Worm (Caenorhabditis elegans): ENCODE results near the gene str-236.

str-236 gene

DNA sequence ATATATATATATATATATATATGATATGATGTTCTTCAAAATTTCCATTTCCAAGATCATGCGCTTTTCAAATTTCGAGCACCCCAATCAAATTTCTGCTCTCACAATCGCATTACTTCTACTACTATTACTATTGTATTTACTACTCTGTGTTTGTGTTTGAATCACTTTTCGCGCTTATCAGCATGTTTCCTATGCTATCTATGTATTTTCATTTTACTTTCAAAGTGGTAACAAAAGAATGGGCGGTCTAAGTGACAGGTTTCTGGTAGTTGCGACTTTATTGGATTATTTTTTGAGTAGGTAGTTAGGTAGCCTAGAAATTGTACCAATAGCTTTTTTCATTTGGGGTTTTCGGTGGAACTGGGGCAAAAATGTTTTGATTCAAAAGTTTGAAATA lies 30.2 kb upstream of the str-236 start:
- TF ChIP-seq ref-1 (GFP tag; conservative IDR thresholded peaks at IDR 0.05), result no peak
- TF ChIP-seq tab-1 (GFP tag; IDR thresholded peaks at IDR 0.05), result no peak
- no peak for TF ChIP-seq ztf-23 (GFP tag; IDR thresholded peaks at IDR 0.05)
- no peak for TF ChIP-seq cog-1 (tag; optimal IDR thresholded peaks at IDR 0.05)
- no peak for TF ChIP-seq klf-2 (GFP tag; conservative IDR thresholded peaks at IDR 0.05)
- TF ChIP-seq med-1 (GFP tag; optimal IDR thresholded peaks at IDR 0.05; ENCODE audit: insufficient read depth), result no peak
- TF ChIP-seq flt-1 (GFP tag; IDR thresholded peaks at IDR 0.05), result no peak

DNA sequence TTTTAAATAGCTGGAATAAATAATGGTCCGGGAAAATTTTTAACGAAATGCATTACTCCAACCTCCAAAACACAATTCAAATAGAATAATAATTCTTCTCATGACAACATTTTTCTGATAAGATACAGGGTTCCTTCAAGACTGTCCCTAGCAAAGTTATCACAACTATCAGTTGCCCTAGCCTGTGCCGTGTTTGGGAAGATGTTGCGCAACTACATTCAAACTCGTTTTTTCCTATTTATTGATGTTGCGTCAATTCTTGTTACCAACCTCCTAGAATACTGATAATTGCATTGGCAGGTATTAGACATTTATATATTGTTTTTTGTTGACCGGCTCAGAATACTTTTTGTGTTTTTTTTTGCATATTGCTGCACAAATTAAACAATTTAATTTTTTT lies 27.2 kb upstream of the str-236 start:
- TF ChIP-seq tab-1 (GFP tag; IDR thresholded peaks at IDR 0.05) (no peak), T22C8.4 (GFP tag; IDR thresholded peaks at IDR 0.05) (no peak), med-1 (GFP tag; optimal IDR thresholded peaks at IDR 0.05; ENCODE audit: insufficient read depth) (no peak), klf-2 (GFP tag; conservative IDR thresholded peaks at IDR 0.05) (no peak), cog-1 (tag; optimal IDR thresholded peaks at IDR 0.05) (no peak), ztf-29 (GFP tag; IDR thresholded peaks at IDR 0.05) (no peak), flt-1 (GFP tag; IDR thresholded peaks at IDR 0.05) (no peak), ref-1 (GFP tag; conservative IDR thresholded peaks at IDR 0.05) (no peak), ztf-23 (GFP tag; IDR thresholded peaks at IDR 0.05) (no peak)

DNA sequence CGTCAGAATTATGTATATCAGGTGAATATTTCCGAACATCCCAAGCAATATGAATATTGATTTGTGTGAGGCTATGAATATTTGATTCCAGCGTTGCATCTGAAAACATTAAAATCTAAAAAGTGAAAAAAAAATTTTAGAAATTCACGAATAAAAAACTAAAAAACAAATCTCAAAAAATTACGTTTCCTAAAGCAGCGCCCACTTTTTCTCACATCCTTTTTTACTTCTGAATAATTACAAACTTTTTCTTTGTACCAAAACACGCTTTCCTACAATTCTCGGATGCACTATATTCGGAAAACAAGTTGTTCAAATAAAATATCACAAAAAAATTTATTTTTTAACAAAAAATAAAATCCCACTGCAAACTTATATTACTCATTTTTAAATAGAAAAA lies 25.1 kb upstream of the str-236 start, which contains the start of gene srsx-8:
Gene srsx-8 (minus strand): TSS at position 101 of the 400 bp plus-strand sequence.
- TF ChIP-seq med-1 (GFP tag; optimal IDR thresholded peaks at IDR 0.05; ENCODE audit: insufficient read depth) (no peak), cog-1 (tag; optimal IDR thresholded peaks at IDR 0.05) (no peak), klf-2 (GFP tag; conservative IDR thresholded peaks at IDR 0.05) (no peak), T22C8.4 (GFP tag; IDR thresholded peaks at IDR 0.05) (no peak), ref-1 (GFP tag; conservative IDR thresholded peaks at IDR 0.05) (no peak), tab-1 (GFP tag; IDR thresholded peaks at IDR 0.05) (no peak), ztf-29 (GFP tag; IDR thresholded peaks at IDR 0.05) (no peak), ztf-23 (GFP tag; IDR thresholded peaks at IDR 0.05) (no peak), flt-1 (GFP tag; IDR thresholded peaks at IDR 0.05) (no peak)

DNA sequence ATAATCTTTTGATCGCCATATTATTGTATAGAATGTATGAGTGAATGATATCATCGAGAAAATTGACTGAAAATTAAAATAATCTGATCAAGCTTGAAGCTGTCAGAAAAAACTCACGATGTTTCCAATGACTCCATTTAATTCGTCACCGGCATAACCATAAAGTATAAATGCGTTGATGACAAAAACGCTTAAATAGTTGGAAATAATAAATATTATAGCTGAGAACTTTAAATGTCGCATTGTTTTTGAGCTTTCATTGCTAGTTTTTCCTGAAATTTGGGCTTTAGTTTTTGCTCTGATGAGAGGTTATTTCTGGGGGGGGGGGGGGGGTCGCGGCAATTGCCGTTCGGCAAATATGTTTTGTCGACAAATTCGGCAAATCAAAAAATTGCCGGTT lies 23.3 kb upstream of the str-236 start:
- no peak for TF ChIP-seq klf-2 (GFP tag; conservative IDR thresholded peaks at IDR 0.05)
- TF ChIP-seq flt-1 (GFP tag; IDR thresholded peaks at IDR 0.05), result no peak
- no peak for TF ChIP-seq cog-1 (tag; optimal IDR thresholded peaks at IDR 0.05)
- no peak for TF ChIP-seq ztf-23 (GFP tag; IDR thresholded peaks at IDR 0.05)
- no peak for TF ChIP-seq tab-1 (GFP tag; IDR thresholded peaks at IDR 0.05)
- no peak for TF ChIP-seq med-1 (GFP tag; optimal IDR thresholded peaks at IDR 0.05; ENCODE audit: insufficient read depth)

- TF ChIP-seq T22C8.4 (GFP tag; IDR thresholded peaks at IDR 0.05) (no peak), ztf-29 (GFP tag; IDR thresholded peaks at IDR 0.05) (no peak), ref-1 (GFP tag; conservative IDR thresholded peaks at IDR 0.05) (no peak), flt-1 (GFP tag; IDR thresholded peaks at IDR 0.05) (no peak), tab-1 (GFP tag; IDR thresholded peaks at IDR 0.05) (no peak), med-1 (GFP tag; optimal IDR thresholded peaks at IDR 0.05; ENCODE audit: insufficient read depth) (no peak), cog-1 (tag; optimal IDR thresholded peaks at IDR 0.05) (no peak), ztf-23 (GFP tag; IDR thresholded peaks at IDR 0.05) (no peak), klf-2 (GFP tag; conservative IDR thresholded peaks at IDR 0.05) (no peak)
Observed at ce11 chrV:1550697-1551096, 22.8 kb upstream of the str-236 start.

- TF ChIP-seq tab-1 (GFP tag; IDR thresholded peaks at IDR 0.05) (no peak), flt-1 (GFP tag; IDR thresholded peaks at IDR 0.05) (no peak), ztf-23 (GFP tag; IDR thresholded peaks at IDR 0.05) (no peak), cog-1 (tag; optimal IDR thresholded peaks at IDR 0.05) (no peak), ref-1 (GFP tag; conservative IDR thresholded peaks at IDR 0.05) (no peak), klf-2 (GFP tag; conservative IDR thresholded peaks at IDR 0.05) (no peak), med-1 (GFP tag; optimal IDR thresholded peaks at IDR 0.05; ENCODE audit: insufficient read depth) (no peak), T22C8.4 (GFP tag; IDR thresholded peaks at IDR 0.05) (no peak), ztf-29 (GFP tag; IDR thresholded peaks at IDR 0.05) (no peak)
Observed at ce11 chrV:1547843-1548242, 20.0 kb upstream of the str-236 start, which contains the start of gene F52F10.2. Gene F52F10.2 (plus strand): TSS chrV:1548143.

- TF ChIP-seq T22C8.4 (GFP tag; IDR thresholded peaks at IDR 0.05), result no peak
- TF ChIP-seq klf-2 (GFP tag; conservative IDR thresholded peaks at IDR 0.05), result no peak
- no peak for TF ChIP-seq ztf-29 (GFP tag; IDR thresholded peaks at IDR 0.05)
- TF ChIP-seq flt-1 (GFP tag; IDR thresholded peaks at IDR 0.05), result no peak
- no peak for TF ChIP-seq ref-1 (GFP tag; conservative IDR thresholded peaks at IDR 0.05)
- no peak for TF ChIP-seq cog-1 (tag; optimal IDR thresholded peaks at IDR 0.05)
- no peak for TF ChIP-seq ztf-23 (GFP tag; IDR thresholded peaks at IDR 0.05)
- no peak for TF ChIP-seq med-1 (GFP tag; optimal IDR thresholded peaks at IDR 0.05; ENCODE audit: insufficient read depth)
- no peak for TF ChIP-seq tab-1 (GFP tag; IDR thresholded peaks at IDR 0.05)
Observed at ce11 chrV:1545694-1546093, 17.8 kb upstream of the str-236 start, which contains the start of gene oac-32. Gene oac-32 (minus strand): TSS chrV:1545783.

DNA sequence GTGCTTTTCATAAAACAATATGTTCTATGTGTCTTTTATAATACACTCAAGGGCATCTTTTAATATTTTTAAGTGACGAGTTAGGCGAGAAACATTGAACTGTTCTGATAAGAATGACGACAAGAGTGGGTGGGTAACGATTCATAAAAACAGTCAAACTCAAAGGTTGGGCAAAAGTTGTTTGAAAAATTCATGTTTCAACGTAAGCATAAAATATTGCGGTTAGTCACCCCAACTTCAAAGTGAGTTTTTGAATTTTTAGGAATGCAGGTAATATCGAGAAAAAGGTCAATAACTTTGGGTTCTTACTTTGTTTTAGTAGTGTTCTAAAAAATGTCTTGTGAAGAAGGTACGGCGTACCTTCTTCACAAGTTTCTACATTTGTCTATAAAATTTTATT lies 13.9 kb upstream of the str-236 start, which contains the start of gene oac-31:
Gene oac-31 (minus strand): TSS at position 101 of the 400 bp plus-strand sequence.
- no peak for TF ChIP-seq T22C8.4 (GFP tag; IDR thresholded peaks at IDR 0.05)
- TF ChIP-seq ztf-23 (GFP tag; IDR thresholded peaks at IDR 0.05), result no peak
- TF ChIP-seq ztf-29 (GFP tag; IDR thresholded peaks at IDR 0.05), result no peak
- TF ChIP-seq ref-1 (GFP tag; conservative IDR thresholded peaks at IDR 0.05), result no peak
- TF ChIP-seq klf-2 (GFP tag; conservative IDR thresholded peaks at IDR 0.05), result no peak
- no peak for TF ChIP-seq tab-1 (GFP tag; IDR thresholded peaks at IDR 0.05)
- no peak for TF ChIP-seq med-1 (GFP tag; optimal IDR thresholded peaks at IDR 0.05; ENCODE audit: insufficient read depth)
- TF ChIP-seq flt-1 (GFP tag; IDR thresholded peaks at IDR 0.05), result no peak
- no peak for TF ChIP-seq cog-1 (tag; optimal IDR thresholded peaks at IDR 0.05)

ce11 chrV:1540249-1540648 lies 12.4 kb upstream of the str-236 start:
- TF ChIP-seq klf-2 (GFP tag; conservative IDR thresholded peaks at IDR 0.05), result no peak
- TF ChIP-seq flt-1 (GFP tag; IDR thresholded peaks at IDR 0.05), result no peak
- TF ChIP-seq T22C8.4 (GFP tag; IDR thresholded peaks at IDR 0.05), result no peak
- no peak for TF ChIP-seq cog-1 (tag; optimal IDR thresholded peaks at IDR 0.05)
- no peak for TF ChIP-seq ztf-29 (GFP tag; IDR thresholded peaks at IDR 0.05)
- no peak for TF ChIP-seq tab-1 (GFP tag; IDR thresholded peaks at IDR 0.05)
- TF ChIP-seq ztf-23 (GFP tag; IDR thresholded peaks at IDR 0.05), result no peak
- TF ChIP-seq ref-1 (GFP tag; conservative IDR thresholded peaks at IDR 0.05), result no peak
- TF ChIP-seq med-1 (GFP tag; optimal IDR thresholded peaks at IDR 0.05; ENCODE audit: insufficient read depth), result no peak

DNA sequence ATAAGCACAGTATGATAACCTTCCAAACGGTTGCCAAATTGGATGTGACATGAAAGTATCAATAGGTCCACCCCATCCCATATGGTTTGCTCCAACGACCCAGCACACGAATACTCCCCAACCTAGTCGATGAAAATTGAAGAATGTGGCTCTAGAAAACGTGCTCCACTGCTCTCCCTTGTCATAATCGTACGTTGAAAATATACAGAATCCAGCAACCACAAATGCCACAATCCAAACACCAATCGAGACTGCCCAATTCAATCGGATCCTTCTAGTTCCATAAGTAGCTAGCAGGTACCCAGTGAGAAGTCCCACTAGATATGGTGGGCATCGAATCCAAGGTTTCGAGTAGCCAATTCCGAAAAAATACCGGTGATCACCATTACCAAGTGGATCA lies 11.0 kb upstream of the str-236 start:
- TF ChIP-seq ztf-29 (GFP tag; IDR thresholded peaks at IDR 0.05), result no peak
- no peak for TF ChIP-seq med-1 (GFP tag; optimal IDR thresholded peaks at IDR 0.05; ENCODE audit: insufficient read depth)
- no peak for TF ChIP-seq tab-1 (GFP tag; IDR thresholded peaks at IDR 0.05)
- no peak for TF ChIP-seq T22C8.4 (GFP tag; IDR thresholded peaks at IDR 0.05)
- TF ChIP-seq cog-1 (tag; optimal IDR thresholded peaks at IDR 0.05), result no peak
- TF ChIP-seq ref-1 (GFP tag; conservative IDR thresholded peaks at IDR 0.05), result no peak
- TF ChIP-seq klf-2 (GFP tag; conservative IDR thresholded peaks at IDR 0.05), result no peak
- TF ChIP-seq flt-1 (GFP tag; IDR thresholded peaks at IDR 0.05), result no peak
- no peak for TF ChIP-seq ztf-23 (GFP tag; IDR thresholded peaks at IDR 0.05)

All from whole organism, midembryonic.